Worm (Caenorhabditis elegans) whole organism, L1 larva: ENCODE data around the gene odd-1.
"Not testable (repeated sequence)": the region's sequence is repeated elsewhere in the genome, so short reads cannot be mapped to it uniquely, and the experiment has no call there.

Experiments used
- C16A3.4 ChIP-seq: fragments of 150-350 bp; optimal IDR thresholded peaks from 2 replicates; lab custom pipeline; 2014; ENCODE audit warnings: missing biosample characterization, missing genetic modification characterization
- C34B4.2 ChIP-seq: sonication (generic microtip); optimal IDR thresholded peaks from 2 replicates; lab custom pipeline; 2017; ENCODE audit warnings: mild to moderate bottlenecking, missing genetic modification characterization, missing compliant biosample characterization
- F16B12.6 ChIP-seq: fragments of 150-350 bp; optimal IDR thresholded peaks from 2 replicates; lab custom pipeline; 2014; ENCODE audit warnings: missing biosample characterization, missing genetic modification characterization
- Y116A8C.19 ChIP-seq: sonication (generic microtip); optimal IDR thresholded peaks from 2 replicates; lab custom pipeline; 2016; ENCODE audit warnings: missing compliant biosample characterization, missing genetic modification characterization, borderline replicate concordance
- aha-1 ChIP-seq: fragments of 150-350 bp; optimal IDR thresholded peaks from 2 replicates; lab custom pipeline; 2014; ENCODE audit warnings: missing biosample characterization, missing genetic modification characterization
- aly-2 ChIP-seq: fragments of 150-350 bp; optimal IDR thresholded peaks from 2 replicates; lab custom pipeline; 2014; ENCODE audit warnings: missing biosample characterization, missing genetic modification characterization
- ama-1 ChIP-seq: fragments of 150-350 bp; optimal IDR thresholded peaks from 2 replicates; lab custom pipeline; 2014
- blmp-1 ChIP-seq: fragments of 150-350 bp; optimal IDR thresholded peaks from 2 replicates; lab custom pipeline; 2014; ENCODE audit warnings: missing biosample characterization, missing genetic modification characterization
- ceh-63 ChIP-seq: fragments of 200-800 bp; sonication (Bioruptor generic); optimal IDR thresholded peaks from 2 replicates; lab custom pipeline; 2018; ENCODE audit warnings: mild to moderate bottlenecking, missing genetic modification characterization, missing compliant biosample characterization
- ceh-82 ChIP-seq, 3 experiments: fragments of 150-350 bp in 1 of 3; sonication (generic microtip) in 2 of 3; optimal IDR thresholded peaks; 2 replicates each; lab custom pipeline; 2014 to 2017; ENCODE audit warnings: missing biosample characterization in 3 of 3, missing genetic modification characterization in 3 of 3
- dpl-1 ChIP-seq, 3 experiments: fragments of 150-350 bp in 2 of 3; sonication (generic microtip) in 1 of 3; optimal IDR thresholded peaks; 2 replicates each; lab custom pipeline; 2014 to 2017; ENCODE audit warnings: missing biosample characterization in 3 of 3, missing genetic modification characterization in 3 of 3, missing genetic modification reagents in 3 of 3
- dsc-1 ChIP-seq: sonication (generic microtip); optimal IDR thresholded peaks from 2 replicates; lab custom pipeline; 2016; ENCODE audit warnings: mild to moderate bottlenecking, missing genetic modification characterization, missing compliant biosample characterization
- efl-1 ChIP-seq, 4 experiments: fragments of 150-350 bp; optimal IDR thresholded peaks in 3 of 4; peaks in 1 of 4; 1 replicate in 1 of 4; 2 replicates in 3 of 4; lab custom pipeline; 2014; ENCODE audit warnings: missing biosample characterization in 2 of 4, missing genetic modification characterization in 2 of 4, missing genetic modification reagents in 2 of 4
- elt-2 ChIP-seq: sonication (generic microtip); optimal IDR thresholded peaks from 2 replicates; lab custom pipeline; 2016; ENCODE audit warnings: missing genetic modification characterization, mild to moderate bottlenecking, inconsistent platforms, missing compliant biosample characterization, missing genetic modification reagents
- elt-3 ChIP-seq, 6 experiments: fragments of 150-350 bp in 1 of 6; sonication (generic microtip); optimal IDR thresholded peaks; 2 replicates each; lab custom pipeline; 2017 to 2018; ENCODE audit warnings: missing biosample characterization in 6 of 6, missing genetic modification characterization in 6 of 6, inconsistent platforms in 1 of 6
- ets-5 ChIP-seq: fragments of 200-800 bp; sonication (Bioruptor generic); IDR thresholded peaks from 2 replicates; pipeline ENCODE4 v1.3.6; 2022; ENCODE audit warnings: missing genetic modification characterization, missing compliant biosample characterization
- grh-1 ChIP-seq: fragments of 200-800 bp; sonication (Bioruptor generic); IDR thresholded peaks from 2 replicates; pipeline ENCODE4 v1.3.6; 2022; ENCODE audit warnings: missing genetic modification reagents, missing genetic modification characterization, missing compliant biosample characterization
- lin-14 ChIP-seq: fragments of 200-800 bp; sonication (Bioruptor generic); optimal IDR thresholded peaks from 2 replicates; lab custom pipeline; 2018; ENCODE audit warnings: mild to moderate bottlenecking, missing genetic modification characterization, moderate library complexity, missing compliant biosample characterization
- lin-35 ChIP-seq, 2 experiments: fragments of 150-350 bp; optimal IDR thresholded peaks; 2 replicates each; lab custom pipeline; 2014; ENCODE audit warnings: missing biosample characterization in 2 of 2, missing genetic modification characterization in 2 of 2, missing genetic modification reagents in 2 of 2
- lin-39 ChIP-seq: fragments of 150-350 bp; optimal IDR thresholded peaks from 2 replicates; lab custom pipeline; 2014; ENCODE audit warnings: missing biosample characterization, missing genetic modification reagents, missing genetic modification characterization
- lsy-2 ChIP-seq, 2 experiments: fragments of 150-350 bp; optimal IDR thresholded peaks; 2 replicates each; lab custom pipeline; 2014; ENCODE audit warnings: missing biosample characterization in 2 of 2, missing genetic modification characterization in 2 of 2
- mef-2 ChIP-seq: fragments of 150-350 bp; optimal IDR thresholded peaks from 2 replicates; lab custom pipeline; 2014; ENCODE audit warnings: missing biosample characterization, missing genetic modification characterization
- nhr-19 ChIP-seq: fragments of 200-800 bp; sonication (Bioruptor generic); conservative IDR thresholded peaks from 2 replicates; pipeline ENCODE4 v1.3.6; 2022; ENCODE audit warnings: missing genetic modification characterization, missing compliant biosample characterization
- nhr-20 ChIP-seq: sonication (generic microtip); optimal IDR thresholded peaks from 2 replicates; lab custom pipeline; 2016; ENCODE audit warnings: mild to moderate bottlenecking, missing genetic modification characterization, missing compliant biosample characterization
- nhr-237 ChIP-seq: fragments of 150-350 bp; optimal IDR thresholded peaks from 2 replicates; lab custom pipeline; 2014; ENCODE audit warnings: missing biosample characterization, missing genetic modification characterization
- nhr-47 ChIP-seq: sonication (generic microtip); optimal IDR thresholded peaks from 2 replicates; lab custom pipeline; 2016; ENCODE audit warnings: mild to moderate bottlenecking, missing genetic modification characterization, moderate library complexity, missing compliant biosample characterization
- nhr-71 ChIP-seq: sonication (generic microtip); optimal IDR thresholded peaks from 2 replicates; lab custom pipeline; 2016; ENCODE audit warnings: mild to moderate bottlenecking, missing genetic modification characterization, moderate library complexity, missing compliant biosample characterization
- nhr-77 ChIP-seq: fragments of 150-350 bp; optimal IDR thresholded peaks from 2 replicates; lab custom pipeline; 2014; ENCODE audit warnings: missing biosample characterization, missing genetic modification characterization
- nhr-85 ChIP-seq: sonication (generic microtip); peaks from one replicate; lab custom pipeline; 2016; ENCODE audit warnings: missing genetic modification characterization, inconsistent platforms, missing compliant biosample characterization
- nhr-90 ChIP-seq: sonication (generic microtip); optimal IDR thresholded peaks from 2 replicates; lab custom pipeline; 2016; ENCODE audit warnings: mild to moderate bottlenecking, missing genetic modification characterization, missing compliant biosample characterization; ENCODE audit not compliant: poor library complexity
- pqm-1 ChIP-seq: sonication (generic microtip); optimal IDR thresholded peaks from 3 replicates; lab custom pipeline; 2017; ENCODE audit warnings: missing biosample characterization, missing genetic modification characterization
- rnt-1 ChIP-seq: sonication (generic microtip); optimal IDR thresholded peaks from 2 replicates; lab custom pipeline; 2016; ENCODE audit warnings: mild to moderate bottlenecking, missing genetic modification characterization, moderate library complexity, missing compliant biosample characterization
- skn-1 ChIP-seq: fragments of 150-350 bp; optimal IDR thresholded peaks from 2 replicates; lab custom pipeline; 2014; ENCODE audit warnings: missing biosample characterization, missing genetic modification characterization
- snu-23 ChIP-seq: sonication (generic microtip); optimal IDR thresholded peaks from 2 replicates; lab custom pipeline; 2016; ENCODE audit warnings: missing genetic modification characterization, missing compliant biosample characterization
- sptf-1 ChIP-seq: fragments of 150-350 bp; optimal IDR thresholded peaks from 2 replicates; lab custom pipeline; 2014; ENCODE audit warnings: missing biosample characterization, missing genetic modification characterization
- swsn-7 ChIP-seq: sonication (generic microtip); optimal IDR thresholded peaks from 2 replicates; lab custom pipeline; 2016; ENCODE audit warnings: missing genetic modification characterization, missing compliant biosample characterization
- tbx-2 ChIP-seq: sonication (generic microtip); optimal IDR thresholded peaks from 2 replicates; lab custom pipeline; 2016; ENCODE audit warnings: missing genetic modification characterization, missing compliant biosample characterization
- tlp-1 ChIP-seq: fragments of 150-350 bp; optimal IDR thresholded peaks from 2 replicates; lab custom pipeline; 2014; ENCODE audit warnings: missing biosample characterization, missing genetic modification characterization
- vab-15 ChIP-seq: sonication (generic microtip); optimal IDR thresholded peaks from 2 replicates; lab custom pipeline; 2017; ENCODE audit warnings: missing genotype, mild to moderate bottlenecking, missing genetic modification characterization, missing compliant biosample characterization

odd-1 gene

ce11 chrIII:7124364-7124763 lies 16.3 kb downstream of the odd-1 start, which contains the start of gene B0280.2:
Gene B0280.2, plus strand, starts transcription at chrIII:7124664.
- TF ChIP-seq nhr-77 (tag; lab: Kevin White, UChicago) (no peak), pqm-1 (tag; lab: Kevin White, UChicago) (no peak), vab-15 (tag; lab: Kevin White, UChicago) (no peak), aly-2 (tag; lab: Kevin White, UChicago) (no peak), grh-1 (GFP tag; lab: Robert Waterston, UW) (no peak), F16B12.6 (tag; lab: Kevin White, UChicago) (no peak), lin-39 (tag; lab: Kevin White, UChicago) (no peak), C34B4.2 (no peak)
- TF ChIP-seq, all 84 proteins: peak for 0

ce11 chrIII:7128601-7129000 lies 20.5 kb downstream of the odd-1 start, which contains the start of gene viro-2:
Gene viro-2, plus strand, starts transcription at chrIII:7128901.
- not testable (repeated sequence) for TF ChIP-seq Y116A8C.19; lsy-2 (tag; optimal IDR thresholded peaks at IDR 0.05; lab: Kevin White, UChicago); mef-2 (tag; lab: Kevin White, UChicago)

ce11 chrIII:7133559-7133958 lies 25.4 kb downstream of the odd-1 start, which contains the start of the genes pot-1 and ggtb-1:
Gene pot-1, minus strand, starts transcription at chrIII:7133678.
Gene ggtb-1, plus strand, starts transcription at chrIII:7133766.
- TF ChIP-seq nhr-71 (tag; lab: Kevin White, UChicago) (no peak), lin-35 (GFP tag; optimal IDR thresholded peaks at IDR 0.05; lab: Kevin White, UChicago) (peak; percentile 18 to 74), dpl-1 (GFP tag; optimal IDR thresholded peaks at IDR 0.05; lab: Kevin White, UChicago) (peak; percentile 58 to 79 (median 66)), tbx-2 (tag; lab: Kevin White, UChicago) (peak; percentile 9), snu-23 (GFP tag; lab: Kevin White, UChicago) (peak; percentile 34), ceh-82 (tag; optimal IDR thresholded peaks at IDR 0.05; lab: Kevin White, UChicago) (peak in 1 of 3 experiments; percentile 4), skn-1 (tag; lab: Kevin White, UChicago) (peak; percentile 21), C16A3.4 (tag; lab: Kevin White, UChicago) (no peak), nhr-47 (tag; lab: Kevin White, UChicago) (no peak), efl-1 (optimal IDR thresholded peaks at IDR 0.05; lab: Kevin White, UChicago) (peak; percentile 2 to 67), efl-1 (GFP tag; optimal IDR thresholded peaks at IDR 0.05 in 1 of 2; lab: Kevin White, UChicago) (peak; percentile 75 to 97), blmp-1 (tag; lab: Kevin White, UChicago) (peak; percentile 19), lsy-2 (tag; optimal IDR thresholded peaks at IDR 0.05; lab: Kevin White, UChicago) (peak in 1 of 2 experiments; percentile 62)

ce11 chrIII:7136015-7136414 lies 27.9 kb downstream of the odd-1 start, which contains the start of gene B0280.17:
Gene B0280.17, minus strand, starts transcription at chrIII:7136115.
- TF ChIP-seq aly-2 (tag; lab: Kevin White, UChicago) (no peak), sptf-1 (no peak), grh-1 (GFP tag; lab: Robert Waterston, UW) (no peak), tbx-2 (tag; lab: Kevin White, UChicago) (no peak), pqm-1 (tag; lab: Kevin White, UChicago) (no peak)
- TF ChIP-seq, all 84 proteins: peak for 0

- no peak for TF ChIP-seq dpl-1 (GFP tag; optimal IDR thresholded peaks at IDR 0.05; lab: Kevin White, UChicago)
- TF ChIP-seq efl-1 (optimal IDR thresholded peaks at IDR 0.05; lab: Kevin White, UChicago): no peak
- TF ChIP-seq efl-1 (GFP tag; optimal IDR thresholded peaks at IDR 0.05 in 1 of 2; lab: Kevin White, UChicago): peak in 1 of 2 experiments; percentile 39
- TF ChIP-seq ama-1 (lab: Kevin White, UChicago): no peak
Observed at ce11 chrIII:7138178-7138577, 30.1 kb downstream of the odd-1 start, which contains the start of gene B0280.11. Gene B0280.11, minus strand, starts transcription at chrIII:7138278.

ce11 chrIII:7140228-7140710 lies 32.2 kb downstream of the odd-1 start:
- TF ChIP-seq grh-1 (GFP tag; lab: Robert Waterston, UW): peak; percentile 67
- TF ChIP-seq lin-14 (GFP tag; lab: Kevin White, UChicago): peak; percentile 44
- TF ChIP-seq ceh-63 (GFP tag; lab: Kevin White, UChicago): no peak
- no peak for TF ChIP-seq blmp-1 (tag; lab: Kevin White, UChicago)
- TF ChIP-seq nhr-90 (tag; lab: Kevin White, UChicago): peak; percentile 83
- peak; percentile 46 for TF ChIP-seq elt-2 (tag; lab: Kevin White, UChicago)
- peak in 2 of 3 experiments; percentile 0 to 18 for TF ChIP-seq ceh-82 (tag; optimal IDR thresholded peaks at IDR 0.05; lab: Kevin White, UChicago)
- TF ChIP-seq swsn-7 (tag; lab: Kevin White, UChicago): peak; percentile 39
- TF ChIP-seq nhr-20: peak; percentile 57
- TF ChIP-seq dsc-1 (tag; lab: Kevin White, UChicago): no peak
- TF ChIP-seq rnt-1 (tag; lab: Kevin White, UChicago): peak; percentile 66
- TF ChIP-seq elt-3 (tag; optimal IDR thresholded peaks at IDR 0.05; lab: Kevin White, UChicago): no peak
- peak; percentile 94 for TF ChIP-seq nhr-85 (tag; lab: Kevin White, UChicago)
- no peak for TF ChIP-seq nhr-77 (tag; lab: Kevin White, UChicago)
- TF ChIP-seq nhr-19 (GFP tag; lab: Robert Waterston, UW): peak; percentile 79
- no peak for TF ChIP-seq nhr-237
- TF ChIP-seq snu-23 (GFP tag; lab: Kevin White, UChicago): peak; percentile 66
- TF ChIP-seq mef-2 (tag; lab: Kevin White, UChicago): no peak
- no peak for TF ChIP-seq tlp-1 (tag; lab: Kevin White, UChicago)
- no peak for TF ChIP-seq aha-1 (tag; lab: Kevin White, UChicago)
- peak; percentile 43 for TF ChIP-seq ama-1 (lab: Kevin White, UChicago)
- no peak for TF ChIP-seq ets-5 (GFP tag; lab: Robert Waterston, UW)
